Fruit fly (Drosophila melanogaster): ENCODE results near the gene Ccp84Ac.

- no peak for TF ChIP-seq CTCF (optimal IDR thresholded peaks at IDR 0.05)
- no peak for TF ChIP-seq CG8478 (optimal IDR thresholded peaks at IDR 0.05)
Measured at dm6 chr3R:6692432-6692831, 3.6 kb downstream of the Ccp84Ac start, which contains the start of gene Ccp84Ad.
